Worm (Caenorhabditis elegans): ENCODE results near the gene hsp-3.

Gene hsp-3

ce11 chrX:6129277-6129676, 37.4 kb upstream of the hsp-3 start:
- TF ChIP-seq mep-1 (tag; optimal IDR thresholded peaks at IDR 0.05): peak; percentile 22
- TF ChIP-seq zfp-3 (GFP tag; conservative IDR thresholded peaks at IDR 0.05): no peak
- peak; percentile 77 for TF ChIP-seq hlh-11 (tag; optimal IDR thresholded peaks at IDR 0.05)
- peak; percentile 34 for TF ChIP-seq nhr-77 (tag; optimal IDR thresholded peaks at IDR 0.05)
- TF ChIP-seq set-16 (GFP tag; IDR thresholded peaks at IDR 0.05): no peak; the same call in 1 of the 2 replicates
- peak; percentile 15 for TF ChIP-seq nhr-48 (tag; optimal IDR thresholded peaks at IDR 0.05)
- TF ChIP-seq dmd-6 (GFP tag; IDR thresholded peaks at IDR 0.05): peak; percentile 85
- no peak for TF ChIP-seq ctbp-1 (GFP tag; IDR thresholded peaks at IDR 0.05)
- TF ChIP-seq hif-1 (tag; optimal IDR thresholded peaks at IDR 0.05): no peak
- TF ChIP-seq fkh-10 (GFP tag; optimal IDR thresholded peaks at IDR 0.05): no peak
- no peak for TF ChIP-seq duxl-1 (tag; optimal IDR thresholded peaks at IDR 0.05; ENCODE audit: poor library complexity)
- no peak for TF ChIP-seq zfp-2 (tag; optimal IDR thresholded peaks at IDR 0.05)
- TF ChIP-seq pqm-1 (tag; optimal IDR thresholded peaks at IDR 0.05): peak; percentile 81
- peak; percentile 81 for TF ChIP-seq dve-1 (tag; optimal IDR thresholded peaks at IDR 0.05; ENCODE audit: insufficient read depth)
- TF ChIP-seq nhr-6 (tag; optimal IDR thresholded peaks at IDR 0.05): peak; percentile 5
- TF ChIP-seq lsy-2 (tag; optimal IDR thresholded peaks at IDR 0.05): peak in 1 of 2 experiments; percentile 16
- peak; percentile 32 for TF ChIP-seq mes-2 (tag; optimal IDR thresholded peaks at IDR 0.05; ENCODE audit: poor library complexity, severe bottlenecking)
- no peak for TF ChIP-seq cey-2 (tag; optimal IDR thresholded peaks at IDR 0.05; ENCODE audit: borderline replicate concordance, insufficient read depth)
- no peak for TF ChIP-seq daf-16 (GFP tag; optimal IDR thresholded peaks at IDR 0.05)
- TF ChIP-seq daf-16 (tag; optimal IDR thresholded peaks at IDR 0.05): peak; percentile 77
- TF ChIP-seq aha-1 (tag): peak; percentile 51
- peak; percentile 53; the same call in 1 of the 2 replicates for TF ChIP-seq php-3 (GFP tag; IDR thresholded peaks at IDR 0.05)
- TF ChIP-seq T26A8.4 (GFP tag; IDR thresholded peaks at IDR 0.05): no peak; the same call in 1 of the 2 replicates
- TF ChIP-seq mdl-1 (tag; optimal IDR thresholded peaks at IDR 0.05): peak in 1 of 2 experiments; percentile 26
- peak; percentile 79 for TF ChIP-seq nhr-28 (tag; optimal IDR thresholded peaks at IDR 0.05)

DNA sequence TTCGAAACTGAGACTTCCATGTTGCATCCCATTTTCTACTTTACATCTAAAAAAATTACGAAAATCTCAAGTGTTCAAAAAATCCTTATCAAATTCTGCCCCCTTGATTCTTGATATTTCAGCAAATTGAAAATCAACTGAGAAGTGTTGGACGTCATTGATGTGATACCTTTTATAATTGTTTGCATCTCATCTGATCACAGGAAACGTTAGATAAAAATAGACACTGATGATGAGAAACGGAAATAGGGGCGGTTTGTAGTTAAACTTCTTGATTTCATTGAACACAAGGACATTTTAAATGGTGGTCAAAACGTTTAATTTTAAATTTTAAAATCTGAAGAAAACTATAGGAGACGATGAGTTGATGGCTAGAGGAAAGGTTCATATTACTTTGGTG, 36.8 kb upstream of the hsp-3 start:
- TF ChIP-seq ZK546.5 (tag; optimal IDR thresholded peaks at IDR 0.05) (no peak), unc-62 (GFP tag; optimal IDR thresholded peaks at IDR 0.05 in 1 of 2) (peak in 1 of 2 experiments; percentile 88), unc-62 (tag; optimal IDR thresholded peaks at IDR 0.05) (no peak), nhr-11 (tag; optimal IDR thresholded peaks at IDR 0.05) (no peak), duxl-1 (tag; optimal IDR thresholded peaks at IDR 0.05; ENCODE audit: poor library complexity) (no peak)

DNA sequence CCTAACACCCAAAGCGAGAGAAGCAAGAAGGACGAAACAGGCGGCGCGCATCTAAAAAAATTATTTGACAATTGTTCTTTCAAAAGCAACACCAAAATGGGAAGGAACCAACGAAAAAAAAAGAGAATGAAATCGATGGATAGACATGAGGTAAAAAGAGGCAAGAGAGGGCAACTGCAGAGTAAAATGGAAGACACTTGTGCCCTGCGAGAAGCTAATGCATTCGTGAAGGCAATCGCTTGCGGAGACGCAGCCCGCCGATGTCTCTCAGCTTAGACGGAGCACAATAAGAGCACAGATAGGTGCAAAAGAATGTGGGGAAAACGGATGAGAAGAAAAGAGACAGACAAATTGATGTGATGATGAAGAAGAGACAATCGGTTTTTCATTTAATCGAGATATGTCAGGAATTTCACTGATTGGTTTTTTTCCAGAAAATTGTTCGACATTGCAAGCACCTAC, 36.3 kb upstream of the hsp-3 start, which contains the start of gene C15H9.9:
Gene C15H9.9, minus strand, starts transcription at position 51 of the 462 bp plus-strand sequence.
- TF ChIP-seq zip-11 (GFP tag; IDR thresholded peaks at IDR 0.05) (no peak), nhr-41 (GFP tag; IDR thresholded peaks at IDR 0.05) (no peak), Y75B8A.6 (GFP tag; IDR thresholded peaks at IDR 0.05) (no peak), egl-43 (GFP tag; IDR thresholded peaks at IDR 0.05) (0 out of 2 replicates have a peak, but pooled peaks have one; percentile 38), ZK546.5 (tag; optimal IDR thresholded peaks at IDR 0.05) (no peak), ces-1 (GFP tag; optimal IDR thresholded peaks at IDR 0.05) (no peak), ctbp-1 (GFP tag; IDR thresholded peaks at IDR 0.05) (peak; percentile 69), lin-38 (GFP tag; IDR thresholded peaks at IDR 0.05) (no peak), zag-1 (tag; optimal IDR thresholded peaks at IDR 0.05) (no peak), ceh-20 (GFP tag; IDR thresholded peaks at IDR 0.05) (no peak), zfp-3 (GFP tag; conservative IDR thresholded peaks at IDR 0.05) (no peak), dmd-8 (GFP tag; IDR thresholded peaks at IDR 0.05) (no peak), Y5F2A.4 (GFP tag; optimal IDR thresholded peaks at IDR 0.05) (no peak), rbr-2 (tag; optimal IDR thresholded peaks at IDR 0.05) (peak; percentile 2), ceh-62 (tag; optimal IDR thresholded peaks at IDR 0.05) (no peak), hif-1 (tag; optimal IDR thresholded peaks at IDR 0.05) (no peak), daf-8 (GFP tag; IDR thresholded peaks at IDR 0.05) (no peak), daf-16 (GFP tag; optimal IDR thresholded peaks at IDR 0.05) (no peak), daf-16 (tag; optimal IDR thresholded peaks at IDR 0.05) (no peak), zip-2 (tag; optimal IDR thresholded peaks at IDR 0.05) (no peak), arid-1 (GFP tag; conservative IDR thresholded peaks at IDR 0.05) (no peak), nhr-42 (GFP tag; IDR thresholded peaks at IDR 0.05) (no peak), madf-5 (GFP tag; IDR thresholded peaks at IDR 0.05) (no peak), nhr-11 (tag; optimal IDR thresholded peaks at IDR 0.05) (no peak), dpl-1 (GFP tag; optimal IDR thresholded peaks at IDR 0.05) (no peak), ZK337.2 (GFP tag; IDR thresholded peaks at IDR 0.05) (no peak), nhr-6 (tag; optimal IDR thresholded peaks at IDR 0.05) (no peak)
